Fruit fly (Drosophila melanogaster): ENCODE results near the gene CG43703.

CG43703 gene

DNA sequence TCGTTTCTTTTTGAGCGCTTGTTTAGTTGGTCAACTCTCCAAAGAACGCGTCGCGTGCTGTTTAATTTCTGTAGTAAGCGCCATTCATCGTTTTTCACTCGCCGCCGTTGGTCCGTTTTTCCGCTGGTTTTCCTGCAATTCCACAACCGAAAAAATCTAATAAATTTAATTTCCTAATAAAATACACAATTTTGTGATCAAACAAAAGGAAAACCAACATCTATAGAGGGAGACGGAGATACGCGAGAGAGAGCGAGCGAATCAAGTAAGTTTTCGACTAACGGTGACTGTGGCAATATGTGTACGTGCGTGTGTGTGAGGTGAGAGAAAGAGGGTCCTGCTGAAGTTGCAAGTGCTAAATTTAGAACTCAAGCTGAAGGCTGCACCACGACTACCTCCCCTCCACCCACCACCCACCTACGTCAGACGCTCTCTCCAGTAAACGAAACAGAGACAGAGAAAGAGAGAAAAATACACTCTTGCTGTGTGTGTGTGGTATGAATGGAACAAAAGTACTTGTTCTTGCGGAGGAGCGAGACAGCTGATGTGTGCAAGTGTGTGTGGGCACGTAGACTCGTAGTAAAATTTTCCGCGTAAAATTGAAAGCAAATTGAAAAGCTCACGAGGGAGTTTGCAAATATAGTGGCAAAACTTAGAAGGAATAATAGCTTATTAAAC, 38.3 kb downstream of the CG43703 start, which contains the start of gene Reph (continued):
- TF ChIP-seq HLHmδ (GFP tag; optimal IDR thresholded peaks at IDR 0.05): peak; percentile 61
- TF ChIP-seq CG14710 (tag; optimal IDR thresholded peaks at IDR 0.05): no peak
- TF ChIP-seq hbn (GFP tag; IDR thresholded peaks at IDR 0.05; ENCODE audit: partially characterized antibody): 0 out of 2 replicates have a peak, but pooled peaks have one; percentile 34
- TF ChIP-seq Meics (GFP tag; optimal IDR thresholded peaks at IDR 0.05): peak; percentile 31
- TF ChIP-seq fd96Cb (tag; optimal IDR thresholded peaks at IDR 0.05): no peak

dm6 chr2L:3804641-3805273, 39.5 kb downstream of the CG43703 start:
- TF ChIP-seq CG10321 (GFP tag; IDR thresholded peaks at IDR 0.05) (peak; percentile 82), lmd (GFP tag; IDR thresholded peaks at IDR 0.05) (peak; percentile 98), Hand (GFP tag; optimal IDR thresholded peaks at IDR 0.05) (peak; percentile 94), CG4707 (GFP tag; optimal IDR thresholded peaks at IDR 0.05) (peak; percentile 96), slp2 (GFP tag; optimal IDR thresholded peaks at IDR 0.05) (peak; percentile 98), z (GFP tag; IDR thresholded peaks at IDR 0.05) (peak; percentile 70; the same call in 2 of the 3 replicates), CG10147 (GFP tag; optimal IDR thresholded peaks at IDR 0.05) (peak; percentile 97), CG11695 (GFP tag; IDR thresholded peaks at IDR 0.05) (peak; percentile 100), prd (optimal IDR thresholded peaks at IDR 0.05) (no peak), prd (GFP tag; IDR thresholded peaks at IDR 0.05) (peak; percentile 98), Lim3 (GFP tag; IDR thresholded peaks at IDR 0.05) (peak; percentile 92), CG17912 (GFP tag; optimal IDR thresholded peaks at IDR 0.05) (peak; percentile 95), CG3281 (GFP tag; optimal IDR thresholded peaks at IDR 0.05) (peak; percentile 97), Nf-YA (GFP tag; IDR thresholded peaks at IDR 0.05) (peak; percentile 95), pzg (GFP tag; optimal IDR thresholded peaks at IDR 0.05) (peak; percentile 30), E2f1 (GFP tag; IDR thresholded peaks at IDR 0.05) (peak; percentile 98), HmgD (GFP tag; optimal IDR thresholded peaks at IDR 0.05) (peak; percentile 94), jigr1 (GFP tag; IDR thresholded peaks at IDR 0.05) (peak; percentile 94), nerfin-1 (tag; optimal IDR thresholded peaks at IDR 0.05) (peak; percentile 98), CoRest (tag; optimal IDR thresholded peaks at IDR 0.05) (peak; percentile 99), abd-A (tag; optimal IDR thresholded peaks at IDR 0.05) (peak; percentile 98), Gsc (GFP tag; IDR thresholded peaks at IDR 0.05) (peak; percentile 95), CG32772 (GFP tag; IDR thresholded peaks at IDR 0.05) (peak; percentile 97), unc-4 (GFP tag; IDR thresholded peaks at IDR 0.05; ENCODE audit: partially characterized antibody) (no peak), Dad (GFP tag; optimal IDR thresholded peaks at IDR 0.05) (peak; percentile 98), lov (optimal IDR thresholded peaks at IDR 0.05) (no peak), lov (GFP tag; IDR thresholded peaks at IDR 0.05) (peak; percentile 96), Ada2b (GFP tag; IDR thresholded peaks at IDR 0.05) (peak; percentile 98), CG2678 (tag; optimal IDR thresholded peaks at IDR 0.05) (peak; percentile 99), CG2199 (GFP tag; IDR thresholded peaks at IDR 0.05) (peak; percentile 97), CG30020 (tag; optimal IDR thresholded peaks at IDR 0.05) (peak; percentile 85), hbn (GFP tag; IDR thresholded peaks at IDR 0.05; ENCODE audit: partially characterized antibody) (no peak), CG14710 (tag; optimal IDR thresholded peaks at IDR 0.05) (peak; percentile 98), amos (GFP tag; IDR thresholded peaks at IDR 0.05; ENCODE audit: partially characterized antibody) (no peak), fd96Cb (tag; optimal IDR thresholded peaks at IDR 0.05) (peak; percentile 99), chn (GFP tag; optimal IDR thresholded peaks at IDR 0.05) (peak; percentile 97), dan (GFP tag; IDR thresholded peaks at IDR 0.05) (peak; percentile 83), Doc2 (GFP tag; IDR thresholded peaks at IDR 0.05) (peak; percentile 92), GATAe (GFP tag; conservative IDR thresholded peaks at IDR 0.05) (peak; percentile 89), CG5180 (GFP tag; optimal IDR thresholded peaks at IDR 0.05) (peak; percentile 94), toy (GFP tag; IDR thresholded peaks at IDR 0.05) (peak; percentile 91), Spps (tag; optimal IDR thresholded peaks at IDR 0.05) (peak; percentile 99), ATbp (GFP tag; optimal IDR thresholded peaks at IDR 0.05) (peak; percentile 99), CG13894 (tag; optimal IDR thresholded peaks at IDR 0.05) (peak; percentile 97)

Data from whole organism, embryonic.